Worm (Caenorhabditis elegans): ENCODE data around the gene K02F6.5.

ce11 chrII:2545925-2546324, 11.4 kb downstream of the K02F6.5 start, which contains the start of gene K02F6.3:
- TF ChIP-seq nhr-237 (tag; optimal IDR thresholded peaks at IDR 0.05) (no peak), zag-1 (tag; optimal IDR thresholded peaks at IDR 0.05) (no peak), daf-12 (tag; optimal IDR thresholded peaks at IDR 0.05) (no peak)
